Worm (Caenorhabditis elegans): Measurements from ENCODE around the gene F23A7.4.
A peak's percentile ranks its signal among the peaks of the same experiment; 100 is the strongest.

ce11 chrX:16205880-16206279, 6.5 kb upstream of the F23A7.4 start:
- TF ChIP-seq mxl-1 (tag; optimal IDR thresholded peaks at IDR 0.05) (no peak), rcor-1 (GFP tag; IDR thresholded peaks at IDR 0.05) (0 out of 2 replicates have a peak, but pooled peaks have one; percentile 30), snpc-4 (GFP tag; optimal IDR thresholded peaks at IDR 0.05) (no peak), snpc-4 (tag; optimal IDR thresholded peaks at IDR 0.05) (peak in 3 of 4 experiments; percentile 26 to 73 (median 70)), ztf-3 (GFP tag; optimal IDR thresholded peaks at IDR 0.05) (no peak), nfya-1 (tag; optimal IDR thresholded peaks at IDR 0.05; ENCODE audit: borderline replicate concordance, insufficient read depth) (no peak), sdz-38 (tag; optimal IDR thresholded peaks at IDR 0.05) (no peak), tbx-9 (tag; optimal IDR thresholded peaks at IDR 0.05; ENCODE audit: borderline replicate concordance) (no peak), hlh-26 (GFP tag; conservative IDR thresholded peaks at IDR 0.05) (no peak), D2030.7 (GFP tag; IDR thresholded peaks at IDR 0.05) (no peak), lin-26 (GFP tag; IDR thresholded peaks at IDR 0.05) (no peak), snpc-1.1 (tag; optimal IDR thresholded peaks at IDR 0.05; ENCODE audit: insufficient read depth) (no peak)

Data from whole organism, young adult.